Fruit fly (Drosophila melanogaster): ENCODE measurements around the gene thw.

The thw gene

DNA sequence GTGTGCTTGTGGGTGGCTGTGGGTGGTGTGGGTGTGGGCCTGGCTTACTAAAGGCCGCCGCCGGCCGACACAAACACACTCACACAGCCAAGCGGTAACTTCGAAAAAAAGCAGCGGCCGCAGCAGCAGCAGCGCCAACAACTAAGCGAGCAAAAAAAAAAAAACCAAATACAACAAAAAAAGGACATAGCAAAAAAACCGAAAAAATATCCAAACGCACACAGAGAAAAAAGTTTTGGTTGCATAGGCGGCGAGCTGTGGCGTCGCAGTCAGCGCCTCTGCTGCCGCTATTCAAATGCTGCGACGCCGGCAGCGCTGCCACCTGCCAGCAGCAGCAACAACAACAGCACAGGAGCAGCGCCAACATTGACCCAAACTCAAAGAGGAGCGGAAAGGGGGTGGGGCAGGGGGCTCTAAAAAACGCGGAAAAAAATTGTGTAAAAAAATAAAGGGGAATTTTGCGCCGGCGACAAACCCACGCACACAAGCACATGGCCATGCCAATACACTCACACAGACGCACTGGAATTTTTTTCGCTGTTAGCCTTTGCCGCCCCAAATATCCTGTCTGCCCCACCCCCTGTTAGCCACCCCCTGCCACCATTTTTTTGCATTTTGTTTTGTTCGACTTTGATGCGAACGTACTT lies 58.2 kb downstream of the thw start:
- TF ChIP-seq CG8301 (tag; optimal IDR thresholded peaks at IDR 0.05) (no peak), CG8159 (tag; optimal IDR thresholded peaks at IDR 0.05) (peak; percentile 1), CG10348 (GFP tag; IDR thresholded peaks at IDR 0.05) (no peak), CG32121 (GFP tag; IDR thresholded peaks at IDR 0.05) (no peak), rn (GFP tag; IDR thresholded peaks at IDR 0.05) (no peak; the same call in 1 of the 2 replicates), CG9948 (tag; optimal IDR thresholded peaks at IDR 0.05) (no peak), EcR (GFP tag; optimal IDR thresholded peaks at IDR 0.05) (no peak), CG15710 (tag; optimal IDR thresholded peaks at IDR 0.05) (no peak), Pif1A (GFP tag; optimal IDR thresholded peaks at IDR 0.05) (no peak), D1 (tag; optimal IDR thresholded peaks at IDR 0.05) (no peak), CG13204 (GFP tag; optimal IDR thresholded peaks at IDR 0.05) (peak; percentile 26), fd96Ca (GFP tag; IDR thresholded peaks at IDR 0.05) (0 out of 3 replicates have a peak, but pooled peaks have one; percentile 20), Ets98B (GFP tag; IDR thresholded peaks at IDR 0.05) (no peak), CG14655 (GFP tag; optimal IDR thresholded peaks at IDR 0.05) (peak; percentile 22), CG12605 (GFP tag; IDR thresholded peaks at IDR 0.05) (peak; percentile 28; the same call in 1 of the 2 replicates), CG4496 (GFP tag; IDR thresholded peaks at IDR 0.05) (peak; percentile 53; the same call in 1 of the 3 replicates), Pif1B (GFP tag; optimal IDR thresholded peaks at IDR 0.05) (no peak), CG34367 (tag; optimal IDR thresholded peaks at IDR 0.05) (no peak)

DNA sequence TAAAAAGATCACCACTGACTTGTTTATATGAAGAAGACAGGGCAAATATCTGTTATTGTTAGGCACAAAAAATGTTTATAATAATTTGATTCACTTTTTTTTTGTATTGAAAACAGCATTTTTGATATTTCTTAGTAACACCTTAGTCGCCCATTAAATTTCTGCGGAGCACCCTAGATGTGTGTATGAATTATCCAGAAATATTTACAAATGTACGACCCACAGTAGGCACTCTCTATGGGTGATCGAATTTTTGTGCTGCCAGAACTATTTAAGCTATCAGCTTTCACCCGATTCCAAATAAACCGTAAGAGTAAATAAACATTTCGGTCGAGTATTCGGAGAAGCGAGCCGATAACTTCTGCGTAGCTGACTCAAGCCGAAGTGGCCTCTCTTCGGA lies 61.4 kb downstream of the thw start, which contains the start of gene RacGAP84C:
RacGAP84C (plus strand) TSS at position 301 of the 400 bp plus-strand sequence.
- TF ChIP-seq Snoo (tag; optimal IDR thresholded peaks at IDR 0.05) (no peak), Pif1A (GFP tag; optimal IDR thresholded peaks at IDR 0.05) (no peak), CG32121 (GFP tag; IDR thresholded peaks at IDR 0.05) (no peak), CG13204 (GFP tag; optimal IDR thresholded peaks at IDR 0.05) (no peak), CG4496 (GFP tag; IDR thresholded peaks at IDR 0.05) (no peak), CG34367 (tag; optimal IDR thresholded peaks at IDR 0.05) (no peak), CG9948 (tag; optimal IDR thresholded peaks at IDR 0.05) (no peak), CG15710 (tag; optimal IDR thresholded peaks at IDR 0.05) (no peak), D1 (tag; optimal IDR thresholded peaks at IDR 0.05) (no peak), CG14655 (GFP tag; optimal IDR thresholded peaks at IDR 0.05) (no peak), Ets98B (GFP tag; IDR thresholded peaks at IDR 0.05) (no peak), CG10348 (GFP tag; IDR thresholded peaks at IDR 0.05) (no peak), CG17806 (tag; optimal IDR thresholded peaks at IDR 0.05) (no peak), CG8301 (tag; optimal IDR thresholded peaks at IDR 0.05) (no peak), CG12605 (GFP tag; IDR thresholded peaks at IDR 0.05) (no peak), rn (GFP tag; IDR thresholded peaks at IDR 0.05) (no peak)

Data from whole organism, pupa.